Worm (Caenorhabditis elegans) whole organism, young adult: ENCODE measurements around the gene C25E10.17.

ENCODE experiments used
- B0336.3 ChIP-seq: fragments of 200-800 bp; sonication (Bioruptor generic); IDR thresholded peaks from 2 replicates; pipeline ENCODE4 v1.3.6; 2022; ENCODE audit warnings: missing genetic modification characterization, missing compliant biosample characterization
- C06A6.2 ChIP-seq: fragments of 200-800 bp; sonication (Bioruptor generic); conservative IDR thresholded peaks from 2 replicates; pipeline ENCODE4 v1.3.6; 2022; ENCODE audit warnings: missing genetic modification characterization, missing compliant biosample characterization
- C17E4.6 ChIP-seq: fragments of 200-800 bp; sonication (Bioruptor generic); IDR thresholded peaks from 2 replicates; pipeline ENCODE4 v1.3.6; 2022; ENCODE audit warnings: missing genetic modification reagents, missing genetic modification characterization, missing compliant biosample characterization
- F22D6.2 ChIP-seq: sonication (generic microtip); optimal IDR thresholded peaks from 2 replicates; lab custom pipeline; 2016; ENCODE audit warnings: mild to moderate bottlenecking, missing genetic modification characterization, missing compliant biosample characterization
- F33H1.4 ChIP-seq: fragments of 200-800 bp; sonication (Bioruptor generic); IDR thresholded peaks from 2 replicates; pipeline ENCODE4 v1.3.6; 2022; ENCODE audit warnings: missing genetic modification reagents, missing genetic modification characterization, missing compliant biosample characterization
- F39B2.1 ChIP-seq: fragments of 200-800 bp; sonication (Bioruptor generic); IDR thresholded peaks from 2 replicates; pipeline ENCODE4 v1.3.6; 2022; ENCODE audit warnings: missing genetic modification reagents, missing genetic modification characterization, missing compliant biosample characterization
- K12H6.12 ChIP-seq: fragments of 200-800 bp; sonication (Bioruptor generic); optimal IDR thresholded peaks from 2 replicates; lab custom pipeline; 2018; ENCODE audit warnings: mild to moderate bottlenecking, missing genetic modification characterization, missing compliant biosample characterization
- T07F8.4 ChIP-seq: sonication (generic microtip); optimal IDR thresholded peaks from 2 replicates; lab custom pipeline; 2016; ENCODE audit warnings: mild to moderate bottlenecking, missing genetic modification characterization, moderate library complexity, missing compliant biosample characterization
- T26A5.8 ChIP-seq: sonication (generic microtip); optimal IDR thresholded peaks from 2 replicates; lab custom pipeline; 2016; ENCODE audit warnings: missing genetic modification characterization, missing compliant biosample characterization
- attf-3 ChIP-seq: fragments of 200-800 bp; sonication (Bioruptor generic); conservative IDR thresholded peaks from 2 replicates; pipeline ENCODE4 v1.3.6; 2022; ENCODE audit warnings: missing genetic modification reagents, missing genetic modification characterization, missing compliant biosample characterization
- attf-5 ChIP-seq: fragments of 200-800 bp; sonication (Bioruptor generic); optimal IDR thresholded peaks from 2 replicates; lab custom pipeline; 2018; ENCODE audit warnings: mild to moderate bottlenecking, missing genetic modification characterization, missing compliant biosample characterization
- bed-1 ChIP-seq: fragments of 200-800 bp; sonication (Bioruptor generic); IDR thresholded peaks from 2 replicates; pipeline ENCODE4 v1.3.6; 2022; ENCODE audit warnings: missing genetic modification reagents, missing genetic modification characterization, missing compliant biosample characterization
- cebp-1 ChIP-seq, 2 experiments: fragments of 200-800 bp in 1 of 2; sonication (Bioruptor generic) in 1 of 2; sonication (generic microtip) in 1 of 2; IDR thresholded peaks in 1 of 2; optimal IDR thresholded peaks in 1 of 2; 2 replicates each; pipeline versions ENCODE4 v1.3.6 to Lab custom; 2017 to 2022; ENCODE audit warnings: missing compliant biosample characterization in 2 of 2, missing genetic modification characterization in 2 of 2, mild to moderate bottlenecking in 1 of 2, missing genetic modification reagents in 1 of 2, moderate library complexity in 1 of 2
- ceh-100 ChIP-seq: fragments of 200-800 bp; sonication (Bioruptor generic); IDR thresholded peaks from 2 replicates; pipeline ENCODE4 v1.3.6; 2022; ENCODE audit warnings: missing genetic modification reagents, missing genetic modification characterization, missing compliant biosample characterization
- chd-7 ChIP-seq: sonication (generic microtip); optimal IDR thresholded peaks from 2 replicates; lab custom pipeline; 2016; ENCODE audit warnings: mild to moderate bottlenecking, missing genetic modification characterization, moderate library complexity, missing compliant biosample characterization
- die-1 ChIP-seq: sonication (generic microtip); optimal IDR thresholded peaks from 2 replicates; lab custom pipeline; 2016; ENCODE audit warnings: missing genotype, mild to moderate bottlenecking, missing genetic modification characterization, missing compliant biosample characterization
- dpl-1 ChIP-seq: fragments of 150-350 bp; optimal IDR thresholded peaks from 2 replicates; lab custom pipeline; 2014; ENCODE audit warnings: missing biosample characterization, missing genetic modification reagents, missing genetic modification characterization
- egrh-3 ChIP-seq: fragments of 200-800 bp; sonication (Bioruptor generic); IDR thresholded peaks from 2 replicates; pipeline ENCODE4 v1.3.6; 2022; ENCODE audit warnings: missing genetic modification reagents, missing genetic modification characterization, missing compliant biosample characterization
- fkh-3 ChIP-seq: sonication (generic microtip); optimal IDR thresholded peaks from 2 replicates; lab custom pipeline; 2016; ENCODE audit warnings: mild to moderate bottlenecking, missing genetic modification characterization, missing compliant biosample characterization
- gei-17 ChIP-seq: fragments of 200-800 bp; sonication (Bioruptor generic); optimal IDR thresholded peaks from 2 replicates; lab custom pipeline; 2018; ENCODE audit warnings: mild to moderate bottlenecking, missing genetic modification characterization, missing compliant biosample characterization
- hmg-1.2 ChIP-seq: fragments of 200-800 bp; sonication (Bioruptor generic); IDR thresholded peaks from 2 replicates; pipeline ENCODE4 v1.3.6; 2022; ENCODE audit warnings: missing genetic modification reagents, missing genetic modification characterization, missing compliant biosample characterization
- lag-1 ChIP-seq: fragments of 200-800 bp; sonication (Bioruptor generic); IDR thresholded peaks from 2 replicates; pipeline ENCODE4 v1.3.6; 2022; ENCODE audit warnings: missing genetic modification reagents, missing genetic modification characterization, missing compliant biosample characterization
- let-526 ChIP-seq: fragments of 200-800 bp; sonication (Bioruptor generic); IDR thresholded peaks from 2 replicates; pipeline ENCODE4 v1.3.6; 2022; ENCODE audit warnings: missing genetic modification reagents, missing genetic modification characterization, missing compliant biosample characterization
- let-607 ChIP-seq, 2 experiments: fragments of 200-800 bp in 1 of 2; sonication (Bioruptor generic) in 1 of 2; sonication (generic microtip) in 1 of 2; optimal IDR thresholded peaks; 2 replicates each; lab custom pipeline; 2016 to 2018; ENCODE audit warnings: mild to moderate bottlenecking in 2 of 2, missing compliant biosample characterization in 2 of 2, missing genetic modification characterization in 2 of 2, moderate library complexity in 2 of 2, missing genotype in 1 of 2
- lin-35 ChIP-seq, 3 experiments: fragments of 150-350 bp in 2 of 3; sonication (generic microtip) in 1 of 3; optimal IDR thresholded peaks; 2 replicates each; lab custom pipeline; 2014 to 2018; ENCODE audit warnings: missing biosample characterization in 3 of 3, missing genetic modification characterization in 3 of 3, missing genetic modification reagents in 3 of 3
- madf-8 ChIP-seq: fragments of 200-800 bp; sonication (Bioruptor generic); conservative IDR thresholded peaks from 2 replicates; pipeline ENCODE4 v1.3.6; 2022; ENCODE audit warnings: missing genetic modification reagents, missing genetic modification characterization, missing compliant biosample characterization
- nhr-120 ChIP-seq: fragments of 200-800 bp; sonication (Bioruptor generic); IDR thresholded peaks from 2 replicates; pipeline ENCODE4 v1.3.6; 2022; ENCODE audit warnings: missing genetic modification characterization, missing compliant biosample characterization
- nhr-27 ChIP-seq: fragments of 200-800 bp; sonication (Bioruptor generic); optimal IDR thresholded peaks from 2 replicates; lab custom pipeline; 2018; ENCODE audit warnings: mild to moderate bottlenecking, missing genetic modification characterization, moderate library complexity, missing compliant biosample characterization
- nhr-80 ChIP-seq: sonication (generic microtip); optimal IDR thresholded peaks from 2 replicates; lab custom pipeline; 2016; ENCODE audit warnings: missing genetic modification characterization, missing compliant biosample characterization
- rcor-1 ChIP-seq: fragments of 200-800 bp; sonication (Bioruptor generic); IDR thresholded peaks from 2 replicates; pipeline ENCODE4 v1.3.6; 2022; ENCODE audit warnings: missing genetic modification reagents, missing genetic modification characterization, missing compliant biosample characterization
- sea-2 ChIP-seq: fragments of 200-800 bp; sonication (Bioruptor generic); IDR thresholded peaks from 2 replicates; pipeline ENCODE4 v1.3.6; 2022; ENCODE audit warnings: missing genetic modification characterization, missing compliant biosample characterization
- snpc-4 ChIP-seq, 5 experiments: fragments of 150-350 bp in 1 of 5; sonication (generic microtip) in 4 of 5; optimal IDR thresholded peaks; 2 replicates each; lab custom pipeline; 2014 to 2018; ENCODE audit warnings: missing genetic modification characterization in 5 of 5, missing biosample characterization in 3 of 5, antibody characterized with exemption in 2 of 5, mild to moderate bottlenecking in 2 of 5, missing compliant biosample characterization in 2 of 5, missing genotype in 2 of 5, moderate library complexity in 2 of 5, missing genetic modification reagents in 1 of 5
- somi-1 ChIP-seq: fragments of 200-800 bp; sonication (Bioruptor generic); optimal IDR thresholded peaks from 2 replicates; lab custom pipeline; 2018; ENCODE audit warnings: mild to moderate bottlenecking, missing genetic modification characterization, missing compliant biosample characterization
- sptf-2 ChIP-seq: fragments of 200-800 bp; sonication (Bioruptor generic); optimal IDR thresholded peaks from 2 replicates; lab custom pipeline; 2018; ENCODE audit warnings: mild to moderate bottlenecking, missing genetic modification characterization, missing compliant biosample characterization
- tbp1 ChIP-seq: fragments of 200-800 bp; sonication (Bioruptor generic); optimal IDR thresholded peaks from 2 replicates; lab custom pipeline; 2018; ENCODE audit warnings: mild to moderate bottlenecking, missing genetic modification characterization, missing compliant biosample characterization
- tbx-9 ChIP-seq: sonication (generic microtip); optimal IDR thresholded peaks from 2 replicates; lab custom pipeline; 2016; ENCODE audit warnings: borderline replicate concordance, missing genetic modification characterization, inconsistent platforms, missing compliant biosample characterization
- tlf-1 ChIP-seq: fragments of 200-800 bp; sonication (Bioruptor generic); optimal IDR thresholded peaks from 2 replicates; lab custom pipeline; 2018; ENCODE audit warnings: mild to moderate bottlenecking, missing genetic modification characterization, missing compliant biosample characterization
- zfh-2 ChIP-seq: fragments of 200-800 bp; sonication (Bioruptor generic); conservative IDR thresholded peaks from 2 replicates; pipeline ENCODE4 v1.3.6; 2022; ENCODE audit warnings: missing genetic modification reagents, missing genetic modification characterization, missing compliant biosample characterization
- ztf-25 ChIP-seq: fragments of 200-800 bp; sonication (Bioruptor generic); IDR thresholded peaks from 2 replicates; pipeline ENCODE4 v1.3.6; 2022; ENCODE audit warnings: missing genetic modification reagents, missing genetic modification characterization, missing compliant biosample characterization
- ztf-28 ChIP-seq: fragments of 200-800 bp; sonication (Bioruptor generic); IDR thresholded peaks from 2 replicates; pipeline ENCODE4 v1.3.6; 2022; ENCODE audit warnings: missing genetic modification reagents, missing genetic modification characterization, missing compliant biosample characterization

The C25E10.17 gene

DNA sequence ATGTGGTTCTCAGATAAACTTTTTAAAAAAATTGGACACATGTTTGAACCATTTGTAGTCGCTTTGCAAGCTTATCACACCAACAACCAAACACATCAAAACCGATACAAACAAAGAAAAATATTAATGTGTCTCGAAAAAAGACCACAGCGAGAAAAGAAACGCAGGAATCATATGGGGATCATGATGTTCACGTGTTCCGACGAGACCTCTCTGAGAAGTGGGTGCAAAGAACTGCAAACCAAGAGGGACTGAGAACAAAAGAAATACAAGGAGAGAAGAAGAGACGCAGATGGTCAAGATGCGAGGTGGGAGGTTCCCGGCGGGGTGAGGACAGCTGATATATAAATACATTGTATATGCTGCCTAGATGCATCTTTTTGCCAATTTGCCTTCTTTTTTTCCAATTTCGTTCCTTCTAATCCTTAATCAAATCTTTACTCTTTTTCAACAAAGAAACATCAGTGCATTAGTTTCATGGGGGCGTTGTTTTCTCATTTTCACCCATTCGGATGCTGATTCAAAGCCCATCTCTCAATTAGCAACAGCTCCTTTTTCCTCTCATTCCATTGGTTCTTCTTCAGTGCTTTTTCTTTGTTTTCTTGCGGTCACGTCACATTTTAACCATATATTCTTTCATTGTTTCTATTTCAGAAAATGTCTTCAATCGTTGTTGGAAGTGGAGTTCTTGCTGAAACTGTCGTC lies 48.4 kb upstream of the C25E10.17 start, which contains the start of gene F21C10.10 (continued):
- TF ChIP-seq snpc-4 (GFP tag; optimal IDR thresholded peaks at IDR 0.05; lab: Kevin White, UChicago) = no peak
- peak in 2 of 4 experiments; percentile 22 to 48 for TF ChIP-seq snpc-4 (tag; optimal IDR thresholded peaks at IDR 0.05; lab: Kevin White, UChicago)
- peak; percentile 21 for TF ChIP-seq die-1
- no peak for TF ChIP-seq ceh-100 (GFP tag; lab: Robert Waterston, UW)
- TF ChIP-seq lag-1 (GFP tag; lab: Robert Waterston, UW) = no peak
- TF ChIP-seq somi-1 (GFP tag; lab: Kevin White, UChicago) = peak; percentile 87
- peak; percentile 94 for TF ChIP-seq F22D6.2
- no peak for TF ChIP-seq madf-8 (GFP tag; lab: Robert Waterston, UW)
- TF ChIP-seq attf-3 = no peak
- no peak for TF ChIP-seq nhr-120
- peak; percentile 52 for TF ChIP-seq gei-17 (GFP tag; lab: Kevin White, UChicago)
- TF ChIP-seq C06A6.2 (GFP tag; lab: Robert Waterston, UW) = peak; percentile 88
- no peak for TF ChIP-seq sea-2 (GFP tag; lab: Robert Waterston, UW)
- peak; percentile 69 for TF ChIP-seq chd-7 (tag; lab: Kevin White, UChicago)
- no peak for TF ChIP-seq nhr-27 (tag; lab: Kevin White, UChicago)
- TF ChIP-seq tlf-1 (GFP tag; lab: Kevin White, UChicago) = peak; percentile 34
- no peak for TF ChIP-seq zfh-2 (GFP tag; lab: Robert Waterston, UW)
- no peak for TF ChIP-seq bed-1 (GFP tag; lab: Robert Waterston, UW)
- TF ChIP-seq tbp1 = peak; percentile 54
- no peak for TF ChIP-seq tbx-9 (tag; lab: Kevin White, UChicago)
- TF ChIP-seq ztf-25 (GFP tag; lab: Robert Waterston, UW) = no peak
- TF ChIP-seq fkh-3 (tag; lab: Kevin White, UChicago) = no peak
- no peak for TF ChIP-seq T26A5.8 (tag; lab: Kevin White, UChicago)
- TF ChIP-seq attf-5 (GFP tag; lab: Kevin White, UChicago) = peak; percentile 79

DNA sequence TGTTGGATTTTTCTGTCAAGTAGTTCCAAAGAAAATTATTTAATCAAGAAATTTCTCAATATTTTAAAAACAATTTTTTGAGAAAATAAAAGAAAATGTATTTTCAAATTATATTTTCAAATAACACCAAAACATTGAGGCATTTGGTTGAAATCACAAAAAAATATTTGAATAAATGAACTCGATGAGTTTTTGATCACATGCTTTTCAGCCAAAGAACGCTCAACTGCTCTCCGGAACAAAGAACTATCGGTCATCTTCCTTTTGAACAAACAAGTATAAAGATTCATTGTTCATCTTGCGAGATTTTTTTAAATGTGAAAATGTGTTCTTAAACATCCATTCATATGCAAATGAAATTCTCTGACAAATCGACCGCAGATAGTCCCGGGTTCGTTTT lies 47.6 kb upstream of the C25E10.17 start:
- no peak for TF ChIP-seq somi-1 (GFP tag; lab: Kevin White, UChicago)
- TF ChIP-seq lin-35 (GFP tag; optimal IDR thresholded peaks at IDR 0.05; lab: Kevin White, UChicago) = peak in 1 of 3 experiments; percentile 1

DNA sequence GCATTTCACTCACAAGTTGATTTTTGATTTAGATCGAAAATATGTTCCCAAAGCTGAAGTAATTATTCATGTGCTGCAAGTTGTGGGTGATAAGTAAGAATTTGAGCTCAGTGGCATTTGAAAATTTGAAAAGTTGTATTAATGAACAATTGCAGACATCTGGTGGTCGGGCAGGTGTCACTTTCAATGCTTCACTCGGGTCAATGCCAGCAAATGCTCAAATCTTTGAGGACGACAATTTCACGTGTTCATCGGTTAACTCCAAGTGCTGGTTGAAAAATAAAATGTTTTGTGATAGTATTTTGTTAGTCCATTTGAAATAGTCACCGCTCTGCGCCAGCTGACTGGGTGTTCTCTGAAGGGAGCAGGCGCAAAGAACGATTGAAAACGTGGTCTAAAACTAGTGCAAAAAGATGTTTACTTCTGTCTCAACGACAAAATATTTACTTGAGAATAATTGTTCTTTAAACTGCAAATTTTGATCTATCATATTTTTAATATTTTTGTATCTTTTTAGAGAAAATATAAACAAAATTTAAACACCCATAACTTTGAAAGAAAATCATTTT lies 46.7 kb upstream of the C25E10.17 start:
- TF ChIP-seq let-526 (GFP tag; lab: Robert Waterston, UW) = peak; percentile 41; the same call in 1 of the 2 replicates
- peak; percentile 47 for TF ChIP-seq tbp1
- TF ChIP-seq F33H1.4 (GFP tag; lab: Robert Waterston, UW) = no peak
- peak; percentile 33 for TF ChIP-seq chd-7 (tag; lab: Kevin White, UChicago)
- no peak for TF ChIP-seq sptf-2 (GFP tag; lab: Kevin White, UChicago)
- no peak for TF ChIP-seq snpc-4 (GFP tag; optimal IDR thresholded peaks at IDR 0.05; lab: Kevin White, UChicago)
- TF ChIP-seq snpc-4 (tag; optimal IDR thresholded peaks at IDR 0.05; lab: Kevin White, UChicago) = peak in 1 of 4 experiments; percentile 18
- peak in 1 of 2 experiments; percentile 6 for TF ChIP-seq let-607 (tag; optimal IDR thresholded peaks at IDR 0.05; lab: Kevin White, UChicago)
- TF ChIP-seq attf-5 (GFP tag; lab: Kevin White, UChicago) = peak; percentile 50
- no peak for TF ChIP-seq T07F8.4
- TF ChIP-seq rcor-1 (GFP tag; lab: Robert Waterston, UW) = 0 out of 2 replicates have a peak, but pooled peaks have one; percentile 12
- TF ChIP-seq tlf-1 (GFP tag; lab: Kevin White, UChicago) = peak; percentile 27
- no peak for TF ChIP-seq C17E4.6 (GFP tag; lab: Robert Waterston, UW)
- TF ChIP-seq ztf-28 (GFP tag; lab: Robert Waterston, UW) = no peak
- no peak for TF ChIP-seq cebp-1 (GFP tag; IDR thresholded peaks at IDR 0.05; lab: Robert Waterston, UW)
- TF ChIP-seq cebp-1 (tag; optimal IDR thresholded peaks at IDR 0.05; lab: Kevin White, UChicago) = peak; percentile 66
- peak; percentile 46 for TF ChIP-seq nhr-80 (tag; lab: Kevin White, UChicago)
- TF ChIP-seq K12H6.12 (tag; lab: Kevin White, UChicago) = peak; percentile 44
- no peak for TF ChIP-seq dpl-1 (GFP tag; lab: Kevin White, UChicago)
- peak; percentile 25; the same call in 1 of the 2 replicates for TF ChIP-seq hmg-1.2 (GFP tag; lab: Robert Waterston, UW)
- TF ChIP-seq B0336.3 (GFP tag; lab: Robert Waterston, UW) = 0 out of 2 replicates have a peak, but pooled peaks have one; percentile 18
- no peak for TF ChIP-seq F39B2.1 (GFP tag; lab: Robert Waterston, UW)
- no peak for TF ChIP-seq egrh-3 (GFP tag; lab: Robert Waterston, UW)
